Worm (Caenorhabditis elegans) whole organism, midembryonic: Measurements from ENCODE around the gene Y40B10B.1.

Source experiments
- T22C8.4 ChIP-seq: fragments of 200-800 bp; sonication (Bioruptor generic); IDR thresholded peaks from 2 replicates; pipeline ENCODE4 v1.3.6; 2022; ENCODE audit warnings: missing genetic modification characterization, missing compliant biosample characterization
- cog-1 ChIP-seq: sonication (generic microtip); optimal IDR thresholded peaks from 2 replicates; lab custom pipeline; 2016; ENCODE audit warnings: missing genetic modification characterization, missing compliant biosample characterization
- flt-1 ChIP-seq: fragments of 200-800 bp; sonication (Bioruptor generic); IDR thresholded peaks from 2 replicates; pipeline ENCODE4 v1.3.6; 2022; ENCODE audit warnings: missing genetic modification characterization, missing compliant biosample characterization
- klf-2 ChIP-seq: fragments of 200-800 bp; sonication (Bioruptor generic); conservative IDR thresholded peaks from 2 replicates; pipeline ENCODE4 v1.3.6; 2022; ENCODE audit warnings: missing genetic modification reagents, missing genetic modification characterization, missing compliant biosample characterization
- med-1 ChIP-seq: sonication (generic microtip); optimal IDR thresholded peaks from 2 replicates; lab custom pipeline; 2017; ENCODE audit warnings: missing genetic modification characterization, mild to moderate bottlenecking, missing compliant biosample characterization, antibody characterized with exemption, missing genetic modification reagents; ENCODE audit not compliant: insufficient read depth
- ref-1 ChIP-seq: fragments of 200-800 bp; sonication (Bioruptor generic); conservative IDR thresholded peaks from 2 replicates; pipeline ENCODE4 v1.3.6; 2022; ENCODE audit warnings: missing genetic modification reagents, missing genetic modification characterization, missing compliant biosample characterization
- ztf-23 ChIP-seq: fragments of 200-800 bp; sonication (Bioruptor generic); IDR thresholded peaks from 2 replicates; pipeline ENCODE4 v1.3.6; 2022; ENCODE audit warnings: missing genetic modification reagents, missing genetic modification characterization, missing compliant biosample characterization
- ztf-29 ChIP-seq: fragments of 200-800 bp; sonication (Bioruptor generic); IDR thresholded peaks from 2 replicates; pipeline ENCODE4 v1.3.6; 2022; ENCODE audit warnings: missing genetic modification reagents, missing genetic modification characterization, missing compliant biosample characterization

DNA sequence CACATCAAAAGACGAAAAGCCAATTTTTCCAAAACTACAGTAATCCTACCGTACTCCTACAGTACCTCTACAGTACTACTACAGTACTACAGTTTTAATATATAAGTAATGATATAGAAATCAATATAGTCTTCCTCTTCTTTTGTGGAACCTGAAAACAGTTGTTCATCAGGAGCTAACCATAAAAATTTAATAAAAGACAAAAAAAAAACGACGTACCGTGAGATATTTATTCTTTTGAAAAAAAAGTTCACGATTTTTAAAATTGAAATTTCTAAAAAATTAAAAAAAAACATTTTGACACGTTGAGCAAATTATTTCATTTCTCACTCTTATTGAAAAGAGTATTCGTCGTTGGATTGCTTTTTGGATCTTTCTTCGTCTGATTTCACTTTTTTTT, 50.3 kb downstream of the Y40B10B.1 start, which contains the start of gene Y32G9A.3:
- TF ChIP-seq ref-1: no peak
- TF ChIP-seq ztf-29 (GFP tag; lab: Robert Waterston, UW): no peak
- no peak for TF ChIP-seq ztf-23 (GFP tag; lab: Robert Waterston, UW)
- no peak for TF ChIP-seq flt-1 (GFP tag; lab: Robert Waterston, UW)
- no peak for TF ChIP-seq med-1
- no peak for TF ChIP-seq cog-1 (tag; lab: Kevin White, UChicago)
- TF ChIP-seq T22C8.4 (GFP tag; lab: Robert Waterston, UW): no peak
- TF ChIP-seq klf-2 (GFP tag; lab: Robert Waterston, UW): no peak
